Worm (Caenorhabditis elegans) whole organism, L1 larva: ENCODE measurements around the gene alg-1.
A peak's percentile ranks its signal among the peaks of the same experiment; 100 is the strongest.

Experiments
- C16A3.4 ChIP-seq: fragments of 150-350 bp; optimal IDR thresholded peaks from 2 replicates; lab custom pipeline; 2014; ENCODE audit warnings: missing biosample characterization, missing genetic modification characterization
- C34B4.2 ChIP-seq: sonication (generic microtip); optimal IDR thresholded peaks from 2 replicates; lab custom pipeline; 2017; ENCODE audit warnings: mild to moderate bottlenecking, missing genetic modification characterization, missing compliant biosample characterization
- F16B12.6 ChIP-seq: fragments of 150-350 bp; optimal IDR thresholded peaks from 2 replicates; lab custom pipeline; 2014; ENCODE audit warnings: missing biosample characterization, missing genetic modification characterization
- aha-1 ChIP-seq: fragments of 150-350 bp; optimal IDR thresholded peaks from 2 replicates; lab custom pipeline; 2014; ENCODE audit warnings: missing biosample characterization, missing genetic modification characterization
- aly-2 ChIP-seq: fragments of 150-350 bp; optimal IDR thresholded peaks from 2 replicates; lab custom pipeline; 2014; ENCODE audit warnings: missing biosample characterization, missing genetic modification characterization
- blmp-1 ChIP-seq: fragments of 150-350 bp; optimal IDR thresholded peaks from 2 replicates; lab custom pipeline; 2014; ENCODE audit warnings: missing biosample characterization, missing genetic modification characterization
- ceh-8 ChIP-seq: fragments of 200-800 bp; sonication (Bioruptor generic); optimal IDR thresholded peaks from 2 replicates; lab custom pipeline; 2018; ENCODE audit warnings: mild to moderate bottlenecking, missing genetic modification characterization, moderate library complexity, missing compliant biosample characterization
- ceh-82 ChIP-seq, 3 experiments: fragments of 150-350 bp in 1 of 3; sonication (generic microtip) in 2 of 3; optimal IDR thresholded peaks; 2 replicates each; lab custom pipeline; 2014 to 2017; ENCODE audit warnings: missing biosample characterization in 3 of 3, missing genetic modification characterization in 3 of 3
- ceh-88 ChIP-seq: fragments of 200-800 bp; sonication (Bioruptor generic); IDR thresholded peaks from 2 replicates; pipeline ENCODE4 v1.3.6; 2022; ENCODE audit warnings: missing genetic modification characterization, missing compliant biosample characterization
- ceh-90 ChIP-seq: sonication (generic microtip); optimal IDR thresholded peaks from 2 replicates; lab custom pipeline; 2016; ENCODE audit warnings: missing genetic modification characterization, missing compliant biosample characterization
- ces-1 ChIP-seq: fragments of 150-350 bp; optimal IDR thresholded peaks from 2 replicates; lab custom pipeline; 2014; ENCODE audit warnings: missing biosample characterization, missing genetic modification reagents, missing genetic modification characterization
- dpl-1 ChIP-seq, 3 experiments: fragments of 150-350 bp in 2 of 3; sonication (generic microtip) in 1 of 3; optimal IDR thresholded peaks; 2 replicates each; lab custom pipeline; 2014 to 2017; ENCODE audit warnings: missing biosample characterization in 3 of 3, missing genetic modification characterization in 3 of 3, missing genetic modification reagents in 3 of 3
- dsc-1 ChIP-seq: sonication (generic microtip); optimal IDR thresholded peaks from 2 replicates; lab custom pipeline; 2016; ENCODE audit warnings: mild to moderate bottlenecking, missing genetic modification characterization, missing compliant biosample characterization
- egl-13 ChIP-seq: sonication (generic microtip); optimal IDR thresholded peaks from 2 replicates; lab custom pipeline; 2016; ENCODE audit warnings: missing genotype, missing genetic modification reagents, missing genetic modification characterization, missing compliant biosample characterization
- elt-2 ChIP-seq: sonication (generic microtip); optimal IDR thresholded peaks from 2 replicates; lab custom pipeline; 2016; ENCODE audit warnings: missing genetic modification characterization, mild to moderate bottlenecking, inconsistent platforms, missing compliant biosample characterization, missing genetic modification reagents
- elt-3 ChIP-seq, 6 experiments: fragments of 150-350 bp in 1 of 6; sonication (generic microtip); optimal IDR thresholded peaks; 2 replicates each; lab custom pipeline; 2017 to 2018; ENCODE audit warnings: missing biosample characterization in 6 of 6, missing genetic modification characterization in 6 of 6, inconsistent platforms in 1 of 6
- fos-1 ChIP-seq: fragments of 150-350 bp; optimal IDR thresholded peaks from 2 replicates; lab custom pipeline; 2014; ENCODE audit warnings: missing biosample characterization, missing genetic modification characterization
- irx-1 ChIP-seq: sonication (generic microtip); optimal IDR thresholded peaks from 2 replicates; lab custom pipeline; 2016; ENCODE audit warnings: missing genetic modification characterization, missing compliant biosample characterization
- jun-1 ChIP-seq: fragments of 150-350 bp; optimal IDR thresholded peaks from 2 replicates; lab custom pipeline; 2014; ENCODE audit warnings: missing biosample characterization, missing genetic modification reagents, missing genetic modification characterization
- lin-14 ChIP-seq: fragments of 200-800 bp; sonication (Bioruptor generic); optimal IDR thresholded peaks from 2 replicates; lab custom pipeline; 2018; ENCODE audit warnings: mild to moderate bottlenecking, missing genetic modification characterization, moderate library complexity, missing compliant biosample characterization
- lin-15B ChIP-seq: fragments of 150-350 bp; sonication (generic microtip); optimal IDR thresholded peaks from 3 replicates; lab custom pipeline; 2014; ENCODE audit warnings: missing biosample characterization, missing genetic modification characterization
- lin-35 ChIP-seq, 2 experiments: fragments of 150-350 bp; optimal IDR thresholded peaks; 2 replicates each; lab custom pipeline; 2014; ENCODE audit warnings: missing biosample characterization in 2 of 2, missing genetic modification characterization in 2 of 2, missing genetic modification reagents in 2 of 2
- lir-3 ChIP-seq: sonication (generic microtip); optimal IDR thresholded peaks from 2 replicates; lab custom pipeline; 2016; ENCODE audit warnings: mild to moderate bottlenecking, missing genetic modification characterization, moderate library complexity, missing compliant biosample characterization; ENCODE audit not compliant: poor library complexity
- lsy-2 ChIP-seq, 2 experiments: fragments of 150-350 bp; optimal IDR thresholded peaks; 2 replicates each; lab custom pipeline; 2014; ENCODE audit warnings: missing biosample characterization in 2 of 2, missing genetic modification characterization in 2 of 2
- mab-9 ChIP-seq: fragments of 200-800 bp; sonication (Bioruptor generic); IDR thresholded peaks from 2 replicates; pipeline ENCODE4 v1.3.6; 2022; ENCODE audit warnings: missing genetic modification reagents, missing genetic modification characterization, missing compliant biosample characterization
- mdl-1 ChIP-seq, 2 experiments: fragments of 150-350 bp; optimal IDR thresholded peaks; 2 replicates each; lab custom pipeline; 2014 to 2017; ENCODE audit warnings: missing biosample characterization in 2 of 2, missing genetic modification characterization in 2 of 2, inconsistent platforms in 1 of 2
- mef-2 ChIP-seq: fragments of 150-350 bp; optimal IDR thresholded peaks from 2 replicates; lab custom pipeline; 2014; ENCODE audit warnings: missing biosample characterization, missing genetic modification characterization
- mep-1 ChIP-seq: fragments of 150-350 bp; optimal IDR thresholded peaks from 2 replicates; lab custom pipeline; 2014; ENCODE audit warnings: missing biosample characterization, missing genetic modification characterization
- nhr-12 ChIP-seq: sonication (generic microtip); optimal IDR thresholded peaks from 2 replicates; lab custom pipeline; 2017; ENCODE audit warnings: missing biosample characterization, missing genetic modification characterization
- nhr-19 ChIP-seq: fragments of 200-800 bp; sonication (Bioruptor generic); conservative IDR thresholded peaks from 2 replicates; pipeline ENCODE4 v1.3.6; 2022; ENCODE audit warnings: missing genetic modification characterization, missing compliant biosample characterization
- nhr-20 ChIP-seq: sonication (generic microtip); optimal IDR thresholded peaks from 2 replicates; lab custom pipeline; 2016; ENCODE audit warnings: mild to moderate bottlenecking, missing genetic modification characterization, missing compliant biosample characterization
- nhr-237 ChIP-seq: fragments of 150-350 bp; optimal IDR thresholded peaks from 2 replicates; lab custom pipeline; 2014; ENCODE audit warnings: missing biosample characterization, missing genetic modification characterization
- nhr-47 ChIP-seq: sonication (generic microtip); optimal IDR thresholded peaks from 2 replicates; lab custom pipeline; 2016; ENCODE audit warnings: mild to moderate bottlenecking, missing genetic modification characterization, moderate library complexity, missing compliant biosample characterization
- nhr-76 ChIP-seq: sonication (generic microtip); optimal IDR thresholded peaks from 2 replicates; lab custom pipeline; 2017; ENCODE audit warnings: missing biosample characterization, missing genetic modification characterization
- nhr-77 ChIP-seq: fragments of 150-350 bp; optimal IDR thresholded peaks from 2 replicates; lab custom pipeline; 2014; ENCODE audit warnings: missing biosample characterization, missing genetic modification characterization
- nhr-84 ChIP-seq: sonication (generic microtip); optimal IDR thresholded peaks from 2 replicates; lab custom pipeline; 2017; ENCODE audit warnings: missing biosample characterization, missing genetic modification characterization
- nhr-90 ChIP-seq: sonication (generic microtip); optimal IDR thresholded peaks from 2 replicates; lab custom pipeline; 2016; ENCODE audit warnings: mild to moderate bottlenecking, missing genetic modification characterization, missing compliant biosample characterization; ENCODE audit not compliant: poor library complexity
- pag-3 ChIP-seq: sonication (generic microtip); optimal IDR thresholded peaks from 2 replicates; lab custom pipeline; 2017; ENCODE audit warnings: missing genetic modification characterization, mild to moderate bottlenecking, missing compliant biosample characterization, antibody characterized with exemption, borderline replicate concordance; ENCODE audit not compliant: insufficient read depth
- rnt-1 ChIP-seq: sonication (generic microtip); optimal IDR thresholded peaks from 2 replicates; lab custom pipeline; 2016; ENCODE audit warnings: mild to moderate bottlenecking, missing genetic modification characterization, moderate library complexity, missing compliant biosample characterization
- skn-1 ChIP-seq: fragments of 150-350 bp; optimal IDR thresholded peaks from 2 replicates; lab custom pipeline; 2014; ENCODE audit warnings: missing biosample characterization, missing genetic modification characterization
- snu-23 ChIP-seq: sonication (generic microtip); optimal IDR thresholded peaks from 2 replicates; lab custom pipeline; 2016; ENCODE audit warnings: missing genetic modification characterization, missing compliant biosample characterization
- tbx-2 ChIP-seq: sonication (generic microtip); optimal IDR thresholded peaks from 2 replicates; lab custom pipeline; 2016; ENCODE audit warnings: missing genetic modification characterization, missing compliant biosample characterization
- tlp-1 ChIP-seq: fragments of 150-350 bp; optimal IDR thresholded peaks from 2 replicates; lab custom pipeline; 2014; ENCODE audit warnings: missing biosample characterization, missing genetic modification characterization
- unc-130 ChIP-seq: fragments of 150-350 bp; optimal IDR thresholded peaks from 2 replicates; lab custom pipeline; 2017; ENCODE audit warnings: missing biosample characterization, missing genetic modification characterization, inconsistent platforms
- unc-98 ChIP-seq: fragments of 200-800 bp; sonication (Bioruptor generic); IDR thresholded peaks from 2 replicates; pipeline ENCODE4 v1.3.6; 2022; ENCODE audit warnings: missing genetic modification characterization, missing compliant biosample characterization
- zag-1 ChIP-seq: fragments of 150-350 bp; optimal IDR thresholded peaks from 2 replicates; lab custom pipeline; 2014; ENCODE audit warnings: missing biosample characterization, missing genetic modification characterization
- zip-4 ChIP-seq: fragments of 200-800 bp; sonication (Bioruptor generic); optimal IDR thresholded peaks from 2 replicates; lab custom pipeline; 2018; ENCODE audit warnings: mild to moderate bottlenecking, missing genetic modification characterization, moderate library complexity, missing compliant biosample characterization
- ztf-11 ChIP-seq, 2 experiments: sonication (generic microtip); optimal IDR thresholded peaks; 2 replicates each; lab custom pipeline; 2016 to 2017; ENCODE audit warnings: missing genetic modification characterization in 2 of 2, missing biosample characterization in 1 of 2, missing compliant biosample characterization in 1 of 2

The alg-1 gene

DNA sequence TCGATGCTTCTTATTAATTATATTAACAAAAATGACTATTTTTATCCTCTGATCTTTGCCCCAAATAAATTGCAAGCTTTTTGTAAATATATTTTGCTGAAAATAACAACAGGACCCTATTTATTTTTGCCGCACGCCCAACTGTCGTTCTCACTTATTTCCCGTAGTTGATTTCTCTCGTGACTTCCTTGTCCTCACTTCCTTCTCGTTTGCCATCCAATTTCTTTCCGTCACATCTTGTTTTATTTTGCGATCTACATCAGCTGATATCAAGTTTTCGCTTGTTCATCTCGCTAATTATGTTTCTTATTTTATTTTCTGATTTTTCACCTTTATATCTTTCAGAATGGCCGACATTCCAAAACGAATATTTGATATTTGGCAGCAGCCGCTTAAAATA lies 26.4 kb downstream of the alg-1 start, which contains the start of gene F48F7.5 (continued):
- TF ChIP-seq snu-23 = peak; percentile 72
- no peak for TF ChIP-seq nhr-90 (tag; lab: Kevin White, UChicago)
- TF ChIP-seq lir-3 (tag; lab: Kevin White, UChicago) = no peak
- TF ChIP-seq unc-98 (GFP tag; lab: Robert Waterston, UW) = no peak
- no peak for TF ChIP-seq lin-15B (tag; lab: Kevin White, UChicago)
- no peak for TF ChIP-seq mab-9 (GFP tag; lab: Robert Waterston, UW)
- TF ChIP-seq elt-3 (tag; optimal IDR thresholded peaks at IDR 0.05; lab: Kevin White, UChicago) = peak in 2 of 6 experiments; percentile 60 to 75
- TF ChIP-seq fos-1 (tag; lab: Kevin White, UChicago) = no peak
- TF ChIP-seq egl-13 = no peak
- no peak for TF ChIP-seq ceh-8 (GFP tag; lab: Kevin White, UChicago)
- no peak for TF ChIP-seq F16B12.6
- peak; percentile 31 for TF ChIP-seq mef-2 (tag; lab: Kevin White, UChicago)
- TF ChIP-seq lsy-2 (tag; optimal IDR thresholded peaks at IDR 0.05; lab: Kevin White, UChicago) = peak; percentile 19 to 29
- TF ChIP-seq pag-3 (tag; lab: Kevin White, UChicago) = peak; percentile 96
- TF ChIP-seq dsc-1 (tag; lab: Kevin White, UChicago) = peak; percentile 27
- peak; percentile 70 for TF ChIP-seq unc-130 (tag; lab: Kevin White, UChicago)
- no peak for TF ChIP-seq zag-1 (tag; lab: Kevin White, UChicago)
- no peak for TF ChIP-seq nhr-84 (tag; lab: Kevin White, UChicago)
- no peak for TF ChIP-seq nhr-76 (tag; lab: Kevin White, UChicago)
- TF ChIP-seq zip-4 = no peak
- no peak for TF ChIP-seq aly-2
- peak; percentile 81 for TF ChIP-seq nhr-20 (tag; lab: Kevin White, UChicago)
- TF ChIP-seq nhr-47 (tag; lab: Kevin White, UChicago) = peak; percentile 28

ce11 chrX:13977439-13978118 lies 28.7 kb downstream of the alg-1 start, which contains the start of gene F48F7.6:
F48F7.6 (plus strand) TSS chrX:13977829.
- TF ChIP-seq nhr-77 (tag; lab: Kevin White, UChicago) (no peak), lin-15B (tag; lab: Kevin White, UChicago) (peak; percentile 19), jun-1 (tag; lab: Kevin White, UChicago) (peak; percentile 5), ceh-90 (no peak), ceh-8 (GFP tag; lab: Kevin White, UChicago) (no peak), ceh-88 (no peak), C16A3.4 (peak; percentile 40), rnt-1 (tag; lab: Kevin White, UChicago) (peak; percentile 3), dpl-1 (GFP tag; optimal IDR thresholded peaks at IDR 0.05; lab: Kevin White, UChicago) (peak in 1 of 3 experiments; percentile 7), lin-35 (GFP tag; optimal IDR thresholded peaks at IDR 0.05; lab: Kevin White, UChicago) (peak; percentile 37 to 62), mep-1 (tag; lab: Kevin White, UChicago) (peak; percentile 39), lsy-2 (tag; optimal IDR thresholded peaks at IDR 0.05; lab: Kevin White, UChicago) (peak in 1 of 2 experiments; percentile 62), lin-14 (GFP tag; lab: Kevin White, UChicago) (peak; percentile 53), nhr-237 (tag; lab: Kevin White, UChicago) (no peak), elt-2 (tag; lab: Kevin White, UChicago) (no peak), tlp-1 (no peak), lir-3 (tag; lab: Kevin White, UChicago) (no peak), dsc-1 (tag; lab: Kevin White, UChicago) (peak; percentile 55), nhr-84 (tag; lab: Kevin White, UChicago) (no peak), ztf-11 (tag; optimal IDR thresholded peaks at IDR 0.05; lab: Kevin White, UChicago) (no peak), C34B4.2 (tag; lab: Kevin White, UChicago) (no peak), irx-1 (tag; lab: Kevin White, UChicago) (no peak), tbx-2 (tag; lab: Kevin White, UChicago) (peak; percentile 46), nhr-12 (no peak), fos-1 (tag; lab: Kevin White, UChicago) (peak; percentile 27), nhr-20 (tag; lab: Kevin White, UChicago) (peak; percentile 55), nhr-47 (tag; lab: Kevin White, UChicago) (peak; percentile 59), ces-1 (GFP tag; lab: Kevin White, UChicago) (no peak), elt-3 (tag; optimal IDR thresholded peaks at IDR 0.05; lab: Kevin White, UChicago) (peak in 1 of 6 experiments; percentile 11), blmp-1 (tag; lab: Kevin White, UChicago) (peak; percentile 55), skn-1 (tag; lab: Kevin White, UChicago) (peak; percentile 38), zip-4 (no peak), mdl-1 (tag; optimal IDR thresholded peaks at IDR 0.05; lab: Kevin White, UChicago) (peak in 1 of 2 experiments; percentile 46), nhr-19 (GFP tag; lab: Robert Waterston, UW) (peak; percentile 22; the same call in 1 of the 2 replicates), ceh-82 (tag; optimal IDR thresholded peaks at IDR 0.05; lab: Kevin White, UChicago) (peak in 1 of 3 experiments; percentile 45), aha-1 (no peak), unc-98 (GFP tag; lab: Robert Waterston, UW) (no peak)
